Fruit fly (Drosophila melanogaster): ENCODE measurements around the gene sstn.
A peak's percentile ranks its signal among the peaks of the same experiment; 100 is the strongest.

sstn gene

DNA sequence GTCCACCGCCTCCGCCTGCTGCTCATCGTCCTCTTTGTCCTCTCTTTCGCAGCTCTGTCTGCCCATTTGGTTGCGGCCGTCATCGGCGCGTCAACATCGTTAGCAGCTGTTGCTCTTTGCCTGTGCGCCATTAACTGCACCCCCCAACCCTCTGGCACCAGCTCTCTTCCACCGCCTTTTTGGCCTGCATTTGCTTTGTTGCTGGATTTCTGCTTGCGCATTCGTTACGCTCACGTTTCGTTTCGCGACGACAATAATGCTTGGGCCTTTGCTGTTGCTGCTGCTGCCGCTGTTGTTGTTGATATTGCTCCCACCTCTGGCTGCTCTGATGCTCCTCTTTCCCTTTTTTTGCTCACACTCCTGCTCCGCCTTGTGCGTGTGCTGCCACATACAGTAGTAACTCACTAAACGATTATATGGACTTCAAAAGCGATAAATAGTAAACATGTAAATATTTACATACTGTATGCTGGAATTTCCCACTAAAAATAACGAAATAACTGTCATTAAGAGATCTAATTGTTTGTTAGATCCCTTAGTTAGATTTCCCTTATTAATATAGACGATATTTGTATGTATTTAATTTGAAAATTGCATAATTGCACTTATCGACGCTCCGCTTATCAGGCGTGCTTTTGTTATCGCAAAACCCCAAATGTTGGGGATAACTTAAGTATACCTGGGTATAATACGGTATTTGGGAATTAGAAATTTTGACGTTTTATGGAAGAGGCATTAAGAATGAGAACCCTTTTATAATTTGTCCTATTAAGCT lies 7.3 kb upstream of the sstn start (continued):
- TF ChIP-seq slp2 (GFP tag; optimal IDR thresholded peaks at IDR 0.05) (no peak), CG1647 (GFP tag; optimal IDR thresholded peaks at IDR 0.05) (no peak), CG9727 (GFP tag; optimal IDR thresholded peaks at IDR 0.05) (no peak), D19B (GFP tag; optimal IDR thresholded peaks at IDR 0.05) (no peak), Doc2 (GFP tag; IDR thresholded peaks at IDR 0.05) (no peak), cad (GFP tag; optimal IDR thresholded peaks at IDR 0.05) (no peak), eve (GFP tag; optimal IDR thresholded peaks at IDR 0.05) (no peak), grau (tag; optimal IDR thresholded peaks at IDR 0.05) (peak; percentile 76), cato (GFP tag; optimal IDR thresholded peaks at IDR 0.05; ENCODE audit: borderline replicate concordance) (no peak), Sox102F (GFP tag; optimal IDR thresholded peaks at IDR 0.05) (peak; percentile 20), CG10366 (GFP tag; IDR thresholded peaks at IDR 0.05) (no peak), CG42726 (GFP tag; IDR thresholded peaks at IDR 0.05; ENCODE audit: partially characterized antibody) (no peak), fd64A (GFP tag; optimal IDR thresholded peaks at IDR 0.05) (no peak), CG17359 (tag; optimal IDR thresholded peaks at IDR 0.05) (no peak), Lim3 (GFP tag; IDR thresholded peaks at IDR 0.05) (no peak), chinmo (GFP tag; IDR thresholded peaks at IDR 0.05; ENCODE audit: partially characterized antibody) (no peak), CG10462 (GFP tag; optimal IDR thresholded peaks at IDR 0.05) (no peak), CG2889 (GFP tag; IDR thresholded peaks at IDR 0.05) (no peak), CG31365 (tag; optimal IDR thresholded peaks at IDR 0.05) (no peak), CG4360 (GFP tag; IDR thresholded peaks at IDR 0.05) (no peak; the same call in 1 of the 2 replicates), Dfd (GFP tag; optimal IDR thresholded peaks at IDR 0.05) (no peak), Xrp1 (GFP tag; IDR thresholded peaks at IDR 0.05) (no peak), row (GFP tag; IDR thresholded peaks at IDR 0.05) (peak; percentile 25; the same call in 1 of the 3 replicates), CG6175 (GFP tag; IDR thresholded peaks at IDR 0.05) (no peak), sc (optimal IDR thresholded peaks at IDR 0.05) (no peak), sc (GFP tag; optimal IDR thresholded peaks at IDR 0.05) (no peak), Med (GFP tag) (peak; percentile 54), Fer2 (tag; optimal IDR thresholded peaks at IDR 0.05) (no peak), cg (GFP tag; optimal IDR thresholded peaks at IDR 0.05) (no peak), CG8290 (GFP tag; optimal IDR thresholded peaks at IDR 0.05) (no peak), CG8290 (tag; optimal IDR thresholded peaks at IDR 0.05) (no peak), nerfin-2 (GFP tag; IDR thresholded peaks at IDR 0.05; ENCODE audit: partially characterized antibody) (no peak), CG6854 (GFP tag; optimal IDR thresholded peaks at IDR 0.05) (peak; percentile 46), CG12236 (GFP tag; optimal IDR thresholded peaks at IDR 0.05) (no peak), CG7372 (GFP tag; IDR thresholded peaks at IDR 0.05) (no peak), Trl (optimal IDR thresholded peaks at IDR 0.05) (peak; percentile 14 to 38), Trl (GFP tag; optimal IDR thresholded peaks at IDR 0.05) (no peak), unpg (GFP tag; optimal IDR thresholded peaks at IDR 0.05) (no peak), CG10431 (GFP tag; optimal IDR thresholded peaks at IDR 0.05) (no peak), bsh (GFP tag; optimal IDR thresholded peaks at IDR 0.05) (peak in 1 of 2 experiments; percentile 15), Pdp1 (GFP tag; optimal IDR thresholded peaks at IDR 0.05) (peak in 1 of 2 experiments; percentile 17), CG7786 (GFP tag; optimal IDR thresholded peaks at IDR 0.05) (no peak), CG6272 (GFP tag; IDR thresholded peaks at IDR 0.05) (no peak), Dad (GFP tag; optimal IDR thresholded peaks at IDR 0.05) (no peak), CG14710 (tag; optimal IDR thresholded peaks at IDR 0.05) (no peak), CG31388 (GFP tag; optimal IDR thresholded peaks at IDR 0.05) (no peak), CG1603 (tag; optimal IDR thresholded peaks at IDR 0.05) (peak; percentile 2), nmo (GFP tag; optimal IDR thresholded peaks at IDR 0.05) (peak; percentile 4), ara (GFP tag; IDR thresholded peaks at IDR 0.05) (no peak), Atf6 (GFP tag; IDR thresholded peaks at IDR 0.05) (no peak), CG30020 (tag; optimal IDR thresholded peaks at IDR 0.05) (no peak)
